Worm (Caenorhabditis elegans) whole organism, L2 larva: ENCODE data around the gene sru-6.

Experiments
- C34F6.9 ChIP-seq: fragments of 150-350 bp; optimal IDR thresholded peaks from 2 replicates; lab custom pipeline; 2014; ENCODE audit warnings: missing biosample characterization, missing genetic modification characterization
- F13H6.1 ChIP-seq: sonication (generic microtip); optimal IDR thresholded peaks from 2 replicates; lab custom pipeline; 2016; ENCODE audit warnings: missing genetic modification characterization, missing compliant biosample characterization
- R02D3.7 ChIP-seq: fragments of 150-350 bp; optimal IDR thresholded peaks from 2 replicates; lab custom pipeline; 2014; ENCODE audit warnings: missing biosample characterization, missing genetic modification characterization
- ZK546.5 ChIP-seq: sonication (generic microtip); optimal IDR thresholded peaks from 2 replicates; lab custom pipeline; 2017; ENCODE audit warnings: missing biosample characterization, missing genetic modification characterization
- alr-1 ChIP-seq: fragments of 150-350 bp; optimal IDR thresholded peaks from 2 replicates; lab custom pipeline; 2014; ENCODE audit warnings: missing biosample characterization, missing genetic modification characterization
- aly-2 ChIP-seq: fragments of 150-350 bp; optimal IDR thresholded peaks from 2 replicates; lab custom pipeline; 2014; ENCODE audit warnings: missing biosample characterization, missing genetic modification characterization
- ama-1 ChIP-seq: fragments of 150-350 bp; optimal IDR thresholded peaks from 2 replicates; lab custom pipeline; 2018; ENCODE audit warnings: inconsistent platforms
- blmp-1 ChIP-seq: sonication (generic microtip); optimal IDR thresholded peaks from 2 replicates; lab custom pipeline; 2017; ENCODE audit warnings: missing genetic modification characterization, mild to moderate bottlenecking, missing compliant biosample characterization, antibody characterized with exemption, moderate library complexity; ENCODE audit not compliant: insufficient read depth
- ceh-16 ChIP-seq: fragments of 150-350 bp; optimal IDR thresholded peaks from 2 replicates; lab custom pipeline; 2014; ENCODE audit warnings: missing biosample characterization, missing genetic modification characterization
- ceh-82 ChIP-seq: fragments of 150-350 bp; optimal IDR thresholded peaks from 2 replicates; lab custom pipeline; 2014; ENCODE audit warnings: missing biosample characterization, missing genetic modification characterization
- crh-2 ChIP-seq: sonication (generic microtip); optimal IDR thresholded peaks from 2 replicates; lab custom pipeline; 2017; ENCODE audit warnings: missing biosample characterization, missing genetic modification characterization
- dmd-4 ChIP-seq: sonication (generic microtip); optimal IDR thresholded peaks from 2 replicates; lab custom pipeline; 2017; ENCODE audit warnings: missing biosample characterization, missing genetic modification characterization
- egl-27 ChIP-seq: sonication (generic microtip); optimal IDR thresholded peaks from 3 replicates; lab custom pipeline; 2017; ENCODE audit warnings: missing biosample characterization, missing genetic modification reagents, missing genetic modification characterization
- elt-1 ChIP-seq: fragments of 150-350 bp; optimal IDR thresholded peaks from 2 replicates; lab custom pipeline; 2014; ENCODE audit warnings: missing biosample characterization, missing genetic modification characterization
- elt-3 ChIP-seq: sonication (generic microtip); optimal IDR thresholded peaks from 2 replicates; lab custom pipeline; 2017; ENCODE audit warnings: missing biosample characterization, missing genetic modification characterization
- fos-1 ChIP-seq: fragments of 150-350 bp; optimal IDR thresholded peaks from 2 replicates; lab custom pipeline; 2014; ENCODE audit warnings: missing biosample characterization, missing genetic modification characterization
- gmeb-1 ChIP-seq: fragments of 150-350 bp; optimal IDR thresholded peaks from 2 replicates; lab custom pipeline; 2014; ENCODE audit warnings: missing biosample characterization, missing genetic modification characterization
- lin-11 ChIP-seq: fragments of 150-350 bp; sonication (generic microtip); optimal IDR thresholded peaks from 2 replicates; lab custom pipeline; 2014; ENCODE audit warnings: missing biosample characterization, missing genetic modification characterization, inconsistent platforms, mixed read lengths
- lin-13 ChIP-seq: fragments of 150-350 bp; optimal IDR thresholded peaks from 2 replicates; lab custom pipeline; 2014; ENCODE audit warnings: missing biosample characterization, missing genetic modification reagents, missing genetic modification characterization
- lsy-2 ChIP-seq, 2 experiments: fragments of 150-350 bp in 1 of 2; sonication (generic microtip) in 1 of 2; optimal IDR thresholded peaks; 2 replicates each; lab custom pipeline; 2014 to 2017; ENCODE audit warnings: missing biosample characterization in 2 of 2, missing genetic modification characterization in 2 of 2
- mab-5 ChIP-seq: fragments of 150-350 bp; optimal IDR thresholded peaks from 2 replicates; lab custom pipeline; 2014; ENCODE audit warnings: missing biosample characterization, missing genetic modification characterization
- mbf-1 ChIP-seq: sonication (generic microtip); optimal IDR thresholded peaks from 2 replicates; lab custom pipeline; 2017; ENCODE audit warnings: missing biosample characterization, missing genetic modification characterization
- mdl-1 ChIP-seq, 2 experiments: fragments of 150-350 bp in 1 of 2; sonication (generic microtip) in 1 of 2; optimal IDR thresholded peaks; 2 replicates each; lab custom pipeline; 2017; ENCODE audit warnings: missing biosample characterization in 2 of 2, missing genetic modification characterization in 2 of 2
- nhr-10 ChIP-seq: sonication (generic microtip); optimal IDR thresholded peaks from 2 replicates; lab custom pipeline; 2017; ENCODE audit warnings: missing biosample characterization, missing genetic modification characterization
- nhr-11 ChIP-seq: fragments of 150-350 bp; optimal IDR thresholded peaks from 2 replicates; lab custom pipeline; 2014; ENCODE audit warnings: missing biosample characterization, missing genetic modification characterization
- nhr-12 ChIP-seq: fragments of 150-350 bp; optimal IDR thresholded peaks from 2 replicates; lab custom pipeline; 2014; ENCODE audit warnings: missing biosample characterization, missing genetic modification characterization
- nhr-129 ChIP-seq: fragments of 150-350 bp; optimal IDR thresholded peaks from 2 replicates; lab custom pipeline; 2014; ENCODE audit warnings: missing biosample characterization, missing genetic modification characterization
- nhr-21 ChIP-seq: fragments of 150-350 bp; optimal IDR thresholded peaks from 2 replicates; lab custom pipeline; 2014; ENCODE audit warnings: missing biosample characterization, missing genetic modification characterization
- nhr-25 ChIP-seq: fragments of 150-350 bp; sonication (generic microtip); optimal IDR thresholded peaks from 3 replicates; lab custom pipeline; 2014; ENCODE audit warnings: missing biosample characterization, missing genetic modification characterization
- nhr-77 ChIP-seq: fragments of 150-350 bp; optimal IDR thresholded peaks from 2 replicates; lab custom pipeline; 2014; ENCODE audit warnings: missing biosample characterization, missing genetic modification characterization
- skn-1 ChIP-seq: sonication (generic microtip); optimal IDR thresholded peaks from 2 replicates; lab custom pipeline; 2017; ENCODE audit warnings: missing biosample characterization, missing genetic modification characterization
- sma-3 ChIP-seq: sonication (generic microtip); optimal IDR thresholded peaks from 2 replicates; lab custom pipeline; 2016; ENCODE audit warnings: missing genetic modification reagents, missing genetic modification characterization, missing compliant biosample characterization
- sma-9 ChIP-seq, 2 experiments: fragments of 150-350 bp in 1 of 2; sonication (generic microtip) in 1 of 2; optimal IDR thresholded peaks; 2 replicates each; lab custom pipeline; 2014 to 2016; ENCODE audit warnings: missing genetic modification characterization in 2 of 2, mild to moderate bottlenecking in 1 of 2, missing biosample characterization in 1 of 2, missing compliant biosample characterization in 1 of 2, missing genetic modification reagents in 1 of 2, moderate library complexity in 1 of 2
- snpc-4 ChIP-seq: fragments of 150-350 bp; optimal IDR thresholded peaks from 2 replicates; lab custom pipeline; 2014; ENCODE audit warnings: missing biosample characterization, missing genetic modification characterization
- unc-55 ChIP-seq: fragments of 150-350 bp; sonication (generic microtip); optimal IDR thresholded peaks from 3 replicates; lab custom pipeline; 2014; ENCODE audit warnings: missing biosample characterization, missing genetic modification reagents, missing genetic modification characterization
- ztf-1 ChIP-seq: fragments of 200-800 bp; sonication (Bioruptor generic); conservative IDR thresholded peaks from 2 replicates; pipeline ENCODE4 v1.3.6; 2022; ENCODE audit warnings: missing genetic modification characterization, missing compliant biosample characterization
- ztf-4 ChIP-seq: fragments of 150-350 bp; optimal IDR thresholded peaks from 2 replicates; lab custom pipeline; 2014; ENCODE audit warnings: missing biosample characterization, missing genetic modification characterization

The sru-6 gene

ce11 chrIV:9514132-9514531 is 23.7 kb downstream of the sru-6 start:
- peak; percentile 0 for TF ChIP-seq nhr-25 (tag; lab: Kevin White, UChicago)
- no peak for TF ChIP-seq aly-2
- no peak for TF ChIP-seq skn-1 (tag; lab: Kevin White, UChicago)
- peak; percentile 91 for TF ChIP-seq nhr-129 (tag; lab: Kevin White, UChicago)

- TF ChIP-seq nhr-129 (tag; lab: Kevin White, UChicago), result peak; percentile 19
- TF ChIP-seq F13H6.1, result no peak
- TF ChIP-seq crh-2 (tag; lab: Kevin White, UChicago), result no peak
- no peak for TF ChIP-seq nhr-10 (tag; lab: Kevin White, UChicago)
- no peak for TF ChIP-seq mdl-1 (tag; optimal IDR thresholded peaks at IDR 0.05; lab: Kevin White, UChicago)
- TF ChIP-seq blmp-1, result peak; percentile 59
- peak in 1 of 2 experiments; percentile 32 for TF ChIP-seq lsy-2 (tag; optimal IDR thresholded peaks at IDR 0.05; lab: Kevin White, UChicago)
- peak; percentile 30 for TF ChIP-seq fos-1 (tag; lab: Kevin White, UChicago)
- peak; percentile 40 for TF ChIP-seq nhr-21
- no peak for TF ChIP-seq ceh-82
- peak; percentile 66 for TF ChIP-seq sma-9 (GFP tag; optimal IDR thresholded peaks at IDR 0.05; lab: Kevin White, UChicago)
- no peak for TF ChIP-seq sma-9 (tag; optimal IDR thresholded peaks at IDR 0.05; lab: Kevin White, UChicago)
- no peak for TF ChIP-seq dmd-4
- peak; percentile 53 for TF ChIP-seq sma-3 (GFP tag; lab: Kevin White, UChicago)
- TF ChIP-seq nhr-25 (tag; lab: Kevin White, UChicago), result peak; percentile 28
- TF ChIP-seq gmeb-1 (tag; lab: Kevin White, UChicago), result peak; percentile 44
- TF ChIP-seq alr-1, result no peak
Measured at ce11 chrIV:9516831-9517230, 26.4 kb downstream of the sru-6 start, which contains the start of gene C33A12.19. C33A12.19 (plus strand) TSS chrIV:9516999.

ce11 chrIV:9518608-9519007 is 28.2 kb downstream of the sru-6 start, which contains the start of gene nlp-35:
nlp-35 (minus strand) TSS chrIV:9518926.
- TF ChIP-seq gmeb-1 (tag; lab: Kevin White, UChicago) (no peak), nhr-129 (tag; lab: Kevin White, UChicago) (no peak), nhr-21 (peak; percentile 25), ceh-82 (no peak), ama-1 (lab: Kevin White, UChicago) (no peak)
- TF ChIP-seq, all 48 proteins: peak for 1

DNA sequence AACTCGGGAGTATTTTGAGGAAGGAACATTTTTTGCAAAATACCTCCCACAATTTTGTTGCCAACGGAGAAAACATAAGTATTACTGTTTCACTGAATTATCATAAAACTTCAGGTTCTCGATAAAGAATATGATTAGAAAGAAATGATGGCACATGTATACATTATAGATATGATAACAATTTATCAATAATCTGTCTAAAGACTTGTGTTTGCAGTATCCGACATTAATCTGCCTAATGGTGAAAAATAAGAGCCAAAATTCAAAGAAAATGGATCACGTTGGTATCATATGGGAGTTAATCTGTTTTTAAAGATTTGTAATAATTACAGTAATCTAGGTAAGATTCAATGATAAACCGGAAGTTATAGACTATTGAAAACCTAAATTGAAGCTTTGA is 30.2 kb downstream of the sru-6 start:
- TF ChIP-seq unc-55 (no peak), mbf-1 (tag; lab: Kevin White, UChicago) (no peak), lin-13 (GFP tag; lab: Kevin White, UChicago) (no peak), ztf-4 (tag; lab: Kevin White, UChicago) (no peak), lin-11 (no peak), ZK546.5 (tag; lab: Kevin White, UChicago) (no peak), snpc-4 (tag; lab: Kevin White, UChicago) (no peak), ztf-1 (no peak), nhr-10 (tag; lab: Kevin White, UChicago) (no peak), C34F6.9 (tag; lab: Kevin White, UChicago) (no peak), skn-1 (tag; lab: Kevin White, UChicago) (no peak), sma-9 (GFP tag; optimal IDR thresholded peaks at IDR 0.05; lab: Kevin White, UChicago) (no peak), sma-9 (tag; optimal IDR thresholded peaks at IDR 0.05; lab: Kevin White, UChicago) (no peak), ceh-16 (tag; lab: Kevin White, UChicago) (no peak), nhr-12 (no peak), nhr-11 (tag; lab: Kevin White, UChicago) (no peak), nhr-129 (tag; lab: Kevin White, UChicago) (no peak), lsy-2 (tag; optimal IDR thresholded peaks at IDR 0.05; lab: Kevin White, UChicago) (no peak), dmd-4 (no peak), alr-1 (no peak)

DNA sequence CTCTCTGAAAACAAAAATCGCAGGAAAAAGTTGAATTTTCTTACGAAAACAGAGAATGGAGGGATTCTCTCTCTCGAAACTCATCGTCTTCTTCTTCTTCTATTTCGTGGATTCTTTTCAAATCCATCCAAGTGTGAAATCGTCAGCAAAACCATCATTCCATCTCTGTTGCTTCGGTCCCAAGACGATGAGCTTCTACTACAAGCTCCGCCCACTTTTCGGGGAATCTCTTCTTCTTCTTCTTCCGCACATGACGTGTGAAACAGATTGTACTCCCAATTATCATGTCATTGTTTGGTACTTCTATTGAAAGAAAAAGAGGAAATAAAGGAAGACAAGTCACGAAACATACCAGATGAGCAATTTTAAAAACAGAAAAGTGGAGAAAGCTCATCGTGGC is 32.7 kb downstream of the sru-6 start:
- TF ChIP-seq crh-2 (tag; lab: Kevin White, UChicago), result no peak
- TF ChIP-seq elt-1 (tag; lab: Kevin White, UChicago), result no peak
- TF ChIP-seq nhr-129 (tag; lab: Kevin White, UChicago), result no peak
- TF ChIP-seq mbf-1 (tag; lab: Kevin White, UChicago), result no peak
- TF ChIP-seq ceh-16 (tag; lab: Kevin White, UChicago), result no peak
- no peak for TF ChIP-seq nhr-11 (tag; lab: Kevin White, UChicago)
- no peak for TF ChIP-seq ZK546.5 (tag; lab: Kevin White, UChicago)
- TF ChIP-seq mab-5 (tag; lab: Kevin White, UChicago), result no peak
- no peak for TF ChIP-seq R02D3.7 (tag; lab: Kevin White, UChicago)
- TF ChIP-seq nhr-77, result no peak
- no peak for TF ChIP-seq nhr-12
- no peak for TF ChIP-seq egl-27 (tag; lab: Kevin White, UChicago)
- no peak for TF ChIP-seq skn-1 (tag; lab: Kevin White, UChicago)
- no peak for TF ChIP-seq elt-3
- TF ChIP-seq, all 48 proteins: peak for 0
